Worm (Caenorhabditis elegans): Measurements from ENCODE around the gene stip-1.

DNA sequence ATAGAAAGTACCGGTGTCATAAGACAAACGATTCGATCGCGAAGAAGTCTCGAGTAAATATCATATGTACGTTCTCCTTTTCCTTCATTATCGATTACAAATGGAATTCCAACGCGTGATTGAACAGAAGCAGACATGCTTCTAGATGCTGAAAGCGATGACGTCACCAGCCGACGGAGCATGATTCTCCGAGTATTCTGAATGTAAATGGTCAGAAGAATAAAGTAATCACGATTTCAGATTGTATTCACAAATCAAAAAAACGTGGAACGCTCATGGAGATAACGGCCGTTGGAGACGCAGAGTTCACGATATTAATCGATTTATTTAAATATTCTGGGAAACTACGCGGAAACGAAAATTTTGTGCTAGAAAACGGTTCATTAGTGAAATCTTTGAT, 47.2 kb downstream of the stip-1 start, which contains the start of gene clpp-1:
- TF ChIP-seq mdl-1 (tag; optimal IDR thresholded peaks at IDR 0.05) = no peak
- TF ChIP-seq ztf-4 (tag; optimal IDR thresholded peaks at IDR 0.05) = no peak
- no peak for TF ChIP-seq nhr-77 (tag; optimal IDR thresholded peaks at IDR 0.05)
- no peak for TF ChIP-seq fkh-10 (GFP tag; optimal IDR thresholded peaks at IDR 0.05)
- no peak for TF ChIP-seq unc-62 (GFP tag; optimal IDR thresholded peaks at IDR 0.05)
- peak; percentile 75 for TF ChIP-seq ama-1 (optimal IDR thresholded peaks at IDR 0.05)
- TF ChIP-seq nhr-12 (tag; optimal IDR thresholded peaks at IDR 0.05) = no peak
- no peak for TF ChIP-seq fos-1 (tag; optimal IDR thresholded peaks at IDR 0.05)
- TF ChIP-seq zag-1 (tag; optimal IDR thresholded peaks at IDR 0.05) = no peak
- no peak for TF ChIP-seq jun-1 (tag; optimal IDR thresholded peaks at IDR 0.05)
- no peak for TF ChIP-seq pha-4 (tag; optimal IDR thresholded peaks at IDR 0.05)
- no peak for TF ChIP-seq snpc-4 (tag; optimal IDR thresholded peaks at IDR 0.05)
- TF ChIP-seq sea-2 (GFP tag; optimal IDR thresholded peaks at IDR 0.05) = no peak
- no peak for TF ChIP-seq nhr-28 (tag; optimal IDR thresholded peaks at IDR 0.05)

All from whole organism, L3 larva.